Fruit fly (Drosophila melanogaster): ENCODE data around the gene meru.

The meru gene

dm6 chr3L:15809768-15810167 lies 34.1 kb downstream of the meru start:
- TF ChIP-seq gl (tag; optimal IDR thresholded peaks at IDR 0.05) (no peak), Ets98B (GFP tag; IDR thresholded peaks at IDR 0.05) (no peak), CG34367 (tag; optimal IDR thresholded peaks at IDR 0.05) (no peak), CG14655 (GFP tag; optimal IDR thresholded peaks at IDR 0.05) (no peak), CG10348 (GFP tag; IDR thresholded peaks at IDR 0.05) (no peak), Pif1A (GFP tag; optimal IDR thresholded peaks at IDR 0.05) (no peak), EcR (GFP tag; optimal IDR thresholded peaks at IDR 0.05) (no peak), CG8159 (tag; optimal IDR thresholded peaks at IDR 0.05) (no peak), rn (GFP tag; IDR thresholded peaks at IDR 0.05) (no peak), CG32121 (GFP tag; IDR thresholded peaks at IDR 0.05) (no peak), CG4496 (GFP tag; IDR thresholded peaks at IDR 0.05) (no peak), CG13204 (GFP tag; optimal IDR thresholded peaks at IDR 0.05) (no peak), CG9948 (tag; optimal IDR thresholded peaks at IDR 0.05) (no peak)

DNA sequence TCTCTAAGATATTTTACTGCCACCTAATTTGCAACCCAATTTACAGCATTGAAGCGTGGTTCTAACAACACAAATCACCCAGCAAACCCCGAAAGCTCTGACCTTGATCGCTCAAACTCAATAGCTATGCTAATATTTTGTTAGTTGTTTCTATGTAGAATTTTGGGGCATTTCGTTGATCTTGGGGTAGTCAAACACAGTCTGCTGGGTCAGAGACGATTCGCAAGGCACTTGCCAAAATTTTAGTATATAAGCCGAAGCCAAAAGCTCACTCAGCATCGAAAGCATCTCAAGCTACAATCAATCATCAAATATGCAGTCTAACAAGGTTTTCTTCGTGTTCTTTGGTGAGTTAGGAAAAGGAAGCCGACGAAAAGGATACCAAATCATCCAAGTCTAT lies 34.7 kb downstream of the meru start, which contains the start of gene CG13445:
CG13445 (plus strand) TSS at position 301 of the 400 bp plus-strand sequence.
- TF ChIP-seq Ets98B (GFP tag; IDR thresholded peaks at IDR 0.05) (no peak), CG13204 (GFP tag; optimal IDR thresholded peaks at IDR 0.05) (no peak), Snoo (tag; optimal IDR thresholded peaks at IDR 0.05) (no peak), Pif1B (GFP tag; optimal IDR thresholded peaks at IDR 0.05) (no peak), rn (GFP tag; IDR thresholded peaks at IDR 0.05) (no peak), CG10348 (GFP tag; IDR thresholded peaks at IDR 0.05) (no peak), gl (tag; optimal IDR thresholded peaks at IDR 0.05) (no peak), CG8301 (tag; optimal IDR thresholded peaks at IDR 0.05) (no peak), CG15710 (tag; optimal IDR thresholded peaks at IDR 0.05) (no peak), CG32121 (GFP tag; IDR thresholded peaks at IDR 0.05) (no peak), CG17806 (tag; optimal IDR thresholded peaks at IDR 0.05) (no peak), CG34367 (tag; optimal IDR thresholded peaks at IDR 0.05) (no peak), Pif1A (GFP tag; optimal IDR thresholded peaks at IDR 0.05) (no peak), fd96Ca (GFP tag; IDR thresholded peaks at IDR 0.05) (no peak), CG8159 (tag; optimal IDR thresholded peaks at IDR 0.05) (no peak), EcR (GFP tag; optimal IDR thresholded peaks at IDR 0.05) (no peak), CG9948 (tag; optimal IDR thresholded peaks at IDR 0.05) (no peak)

dm6 chr3L:15808667-15809066 lies 35.2 kb downstream of the meru start:
- no peak for TF ChIP-seq CG17806 (tag; optimal IDR thresholded peaks at IDR 0.05)
- TF ChIP-seq D1 (tag; optimal IDR thresholded peaks at IDR 0.05) = peak; percentile 24

dm6 chr3L:15808022-15808421 lies 35.8 kb downstream of the meru start, which contains the start of gene CG6244:
TSS of gene CG6244 (plus strand) at chr3L:15808322.
- TF ChIP-seq CG14655 (GFP tag; optimal IDR thresholded peaks at IDR 0.05) (no peak), CG13204 (GFP tag; optimal IDR thresholded peaks at IDR 0.05) (no peak), CG8301 (tag; optimal IDR thresholded peaks at IDR 0.05) (no peak), EcR (GFP tag; optimal IDR thresholded peaks at IDR 0.05) (no peak)

dm6 chr3L:15802655-15803054 lies 41.2 kb downstream of the meru start:
- TF ChIP-seq Ets98B (GFP tag; IDR thresholded peaks at IDR 0.05) (no peak), CG34367 (tag; optimal IDR thresholded peaks at IDR 0.05) (no peak), CG32121 (GFP tag; IDR thresholded peaks at IDR 0.05) (no peak), CG13204 (GFP tag; optimal IDR thresholded peaks at IDR 0.05) (no peak), CG8159 (tag; optimal IDR thresholded peaks at IDR 0.05) (no peak), EcR (GFP tag; optimal IDR thresholded peaks at IDR 0.05) (no peak), Snoo (tag; optimal IDR thresholded peaks at IDR 0.05) (no peak), CG15710 (tag; optimal IDR thresholded peaks at IDR 0.05) (no peak), CG10348 (GFP tag; IDR thresholded peaks at IDR 0.05) (no peak)

dm6 chr3L:15802117-15802516 lies 41.7 kb downstream of the meru start:
- TF ChIP-seq CG34367 (tag; optimal IDR thresholded peaks at IDR 0.05) (no peak), D1 (tag; optimal IDR thresholded peaks at IDR 0.05) (no peak), CG4496 (GFP tag; IDR thresholded peaks at IDR 0.05) (no peak), CG9948 (tag; optimal IDR thresholded peaks at IDR 0.05) (no peak), CG12605 (GFP tag; IDR thresholded peaks at IDR 0.05) (no peak), gl (tag; optimal IDR thresholded peaks at IDR 0.05) (no peak), CG8159 (tag; optimal IDR thresholded peaks at IDR 0.05) (no peak), CG10348 (GFP tag; IDR thresholded peaks at IDR 0.05) (no peak), CG14655 (GFP tag; optimal IDR thresholded peaks at IDR 0.05) (no peak), CG17806 (tag; optimal IDR thresholded peaks at IDR 0.05) (no peak), CG15710 (tag; optimal IDR thresholded peaks at IDR 0.05) (no peak), CG13204 (GFP tag; optimal IDR thresholded peaks at IDR 0.05) (no peak), Pif1A (GFP tag; optimal IDR thresholded peaks at IDR 0.05) (no peak), Snoo (tag; optimal IDR thresholded peaks at IDR 0.05) (no peak), CG32121 (GFP tag; IDR thresholded peaks at IDR 0.05) (no peak), rn (GFP tag; IDR thresholded peaks at IDR 0.05) (no peak), Pif1B (GFP tag; optimal IDR thresholded peaks at IDR 0.05) (no peak), EcR (GFP tag; optimal IDR thresholded peaks at IDR 0.05) (no peak)

- no peak for TF ChIP-seq CG17806 (tag; optimal IDR thresholded peaks at IDR 0.05)
- no peak for TF ChIP-seq CG14655 (GFP tag; optimal IDR thresholded peaks at IDR 0.05)
- TF ChIP-seq EcR (GFP tag; optimal IDR thresholded peaks at IDR 0.05) = no peak
- TF ChIP-seq Snoo (tag; optimal IDR thresholded peaks at IDR 0.05) = no peak
- no peak for TF ChIP-seq CG32121 (GFP tag; IDR thresholded peaks at IDR 0.05)
- no peak for TF ChIP-seq CG15710 (tag; optimal IDR thresholded peaks at IDR 0.05)
- no peak for TF ChIP-seq Ets98B (GFP tag; IDR thresholded peaks at IDR 0.05)
- TF ChIP-seq CG13204 (GFP tag; optimal IDR thresholded peaks at IDR 0.05) = no peak
Observed at dm6 chr3L:15794311-15794710, 49.6 kb downstream of the meru start.

Data from whole organism, pupa.